Fruit fly (Drosophila melanogaster): ENCODE results near the gene betaTub97EF.

betaTub97EF gene

dm6 chr3R:27919385-27919789 lies 68.8 kb downstream of the betaTub97EF start, which contains the start of gene Boh1:
Boh1 (minus strand) TSS chr3R:27919460.
- TF ChIP-seq CG4318 (GFP tag; optimal IDR thresholded peaks at IDR 0.05), result no peak
- no peak for TF ChIP-seq acj6 (GFP tag; optimal IDR thresholded peaks at IDR 0.05)
- no peak for TF ChIP-seq Sox15 (GFP tag; optimal IDR thresholded peaks at IDR 0.05)
- TF ChIP-seq CG1621 (tag; optimal IDR thresholded peaks at IDR 0.05), result no peak
- TF ChIP-seq CG8319 (GFP tag; optimal IDR thresholded peaks at IDR 0.05), result no peak
- TF ChIP-seq CG31627 (GFP tag; optimal IDR thresholded peaks at IDR 0.05), result no peak
- no peak for TF ChIP-seq CG16779 (tag; optimal IDR thresholded peaks at IDR 0.05)
- TF ChIP-seq CG6792 (GFP tag; optimal IDR thresholded peaks at IDR 0.05), result peak; percentile 11
- no peak for TF ChIP-seq Eip93F (GFP tag; optimal IDR thresholded peaks at IDR 0.05)
- TF ChIP-seq CG8632 (GFP tag; optimal IDR thresholded peaks at IDR 0.05), result no peak
- TF ChIP-seq CG11902 (GFP tag; optimal IDR thresholded peaks at IDR 0.05), result no peak
- no peak for TF ChIP-seq CG10669 (GFP tag; optimal IDR thresholded peaks at IDR 0.05)
- TF ChIP-seq CG15336 (GFP tag; IDR thresholded peaks at IDR 0.05), result no peak
- no peak for TF ChIP-seq Hr4 (GFP tag; optimal IDR thresholded peaks at IDR 0.05)
- TF ChIP-seq CG10631 (GFP tag; optimal IDR thresholded peaks at IDR 0.05), result peak; percentile 13
- no peak for TF ChIP-seq CG32006 (GFP tag; optimal IDR thresholded peaks at IDR 0.05)
- no peak for TF ChIP-seq net (GFP tag; optimal IDR thresholded peaks at IDR 0.05)
- TF ChIP-seq Met (GFP tag; optimal IDR thresholded peaks at IDR 0.05), result peak; percentile 48
- TF ChIP-seq Gug (GFP tag; IDR thresholded peaks at IDR 0.05), result no peak
- TF ChIP-seq CG6276 (GFP tag; optimal IDR thresholded peaks at IDR 0.05), result no peak
- TF ChIP-seq CG34406 (GFP tag; optimal IDR thresholded peaks at IDR 0.05), result peak; percentile 10
- peak; percentile 44 for TF ChIP-seq esn (GFP tag; optimal IDR thresholded peaks at IDR 0.05)
- peak; percentile 45 for TF ChIP-seq CG3032 (tag; optimal IDR thresholded peaks at IDR 0.05)
- no peak for TF ChIP-seq CG6163 (GFP tag; IDR thresholded peaks at IDR 0.05)
- TF ChIP-seq Blimp-1 (GFP tag; optimal IDR thresholded peaks at IDR 0.05), result no peak
- peak; percentile 23 for TF ChIP-seq pdm3 (GFP tag; optimal IDR thresholded peaks at IDR 0.05)
- no peak for TF ChIP-seq Sox14 (GFP tag; optimal IDR thresholded peaks at IDR 0.05)
- no peak for TF ChIP-seq spab (GFP tag; optimal IDR thresholded peaks at IDR 0.05)
- peak; percentile 4 for TF ChIP-seq cyc (GFP tag; optimal IDR thresholded peaks at IDR 0.05)
- TF ChIP-seq dsx (GFP tag; optimal IDR thresholded peaks at IDR 0.05; ENCODE audit: poor library complexity, severe bottlenecking), result peak; percentile 66
- no peak for TF ChIP-seq CG8119 (GFP tag; IDR thresholded peaks at IDR 0.05)
- TF ChIP-seq svp (GFP tag), result peak; percentile 69
- TF ChIP-seq Hr39 (GFP tag; optimal IDR thresholded peaks at IDR 0.05), result no peak
- TF ChIP-seq CG11762 (GFP tag; optimal IDR thresholded peaks at IDR 0.05; ENCODE audit: insufficient read depth), result no peak
- TF ChIP-seq ss (GFP tag; optimal IDR thresholded peaks at IDR 0.05), result no peak
- no peak for TF ChIP-seq Lpt (GFP tag; optimal IDR thresholded peaks at IDR 0.05)
- TF ChIP-seq salr (GFP tag; optimal IDR thresholded peaks at IDR 0.05), result peak in 1 of 2 experiments; percentile 20
- no peak for TF ChIP-seq CG11294 (GFP tag; IDR thresholded peaks at IDR 0.05)
- 0 out of 3 replicates have a peak, but pooled peaks have one; percentile 17 for TF ChIP-seq eg (GFP tag; IDR thresholded peaks at IDR 0.05)
- peak; percentile 29 for TF ChIP-seq OdsH (GFP tag; optimal IDR thresholded peaks at IDR 0.05)
- TF ChIP-seq CG9139 (GFP tag; optimal IDR thresholded peaks at IDR 0.05), result no peak
- peak; percentile 79 for TF ChIP-seq achi (GFP tag; optimal IDR thresholded peaks at IDR 0.05)
- TF ChIP-seq Smox (GFP tag; optimal IDR thresholded peaks at IDR 0.05), result peak; percentile 33
- no peak for TF ChIP-seq Ets96B (tag; optimal IDR thresholded peaks at IDR 0.05)
- TF ChIP-seq CG6808 (GFP tag; optimal IDR thresholded peaks at IDR 0.05), result no peak
- no peak for TF ChIP-seq CG7368 (GFP tag; optimal IDR thresholded peaks at IDR 0.05)
- no peak for TF ChIP-seq fd85E (GFP tag; optimal IDR thresholded peaks at IDR 0.05)
- no peak for TF ChIP-seq dac (GFP tag; optimal IDR thresholded peaks at IDR 0.05)
- peak; percentile 77 for TF ChIP-seq Eip78C (GFP tag)
- TF ChIP-seq Eip75B (GFP tag; optimal IDR thresholded peaks at IDR 0.05), result no peak
- TF ChIP-seq CG3919 (GFP tag; optimal IDR thresholded peaks at IDR 0.05), result peak; percentile 23
- no peak for TF ChIP-seq vri (GFP tag; optimal IDR thresholded peaks at IDR 0.05)
- TF ChIP-seq lz (GFP tag; optimal IDR thresholded peaks at IDR 0.05), result peak; percentile 19

All from whole organism, prepupa.